Fruit fly (Drosophila melanogaster): Measurements from ENCODE around the gene CYLD.

The CYLD gene

DNA sequence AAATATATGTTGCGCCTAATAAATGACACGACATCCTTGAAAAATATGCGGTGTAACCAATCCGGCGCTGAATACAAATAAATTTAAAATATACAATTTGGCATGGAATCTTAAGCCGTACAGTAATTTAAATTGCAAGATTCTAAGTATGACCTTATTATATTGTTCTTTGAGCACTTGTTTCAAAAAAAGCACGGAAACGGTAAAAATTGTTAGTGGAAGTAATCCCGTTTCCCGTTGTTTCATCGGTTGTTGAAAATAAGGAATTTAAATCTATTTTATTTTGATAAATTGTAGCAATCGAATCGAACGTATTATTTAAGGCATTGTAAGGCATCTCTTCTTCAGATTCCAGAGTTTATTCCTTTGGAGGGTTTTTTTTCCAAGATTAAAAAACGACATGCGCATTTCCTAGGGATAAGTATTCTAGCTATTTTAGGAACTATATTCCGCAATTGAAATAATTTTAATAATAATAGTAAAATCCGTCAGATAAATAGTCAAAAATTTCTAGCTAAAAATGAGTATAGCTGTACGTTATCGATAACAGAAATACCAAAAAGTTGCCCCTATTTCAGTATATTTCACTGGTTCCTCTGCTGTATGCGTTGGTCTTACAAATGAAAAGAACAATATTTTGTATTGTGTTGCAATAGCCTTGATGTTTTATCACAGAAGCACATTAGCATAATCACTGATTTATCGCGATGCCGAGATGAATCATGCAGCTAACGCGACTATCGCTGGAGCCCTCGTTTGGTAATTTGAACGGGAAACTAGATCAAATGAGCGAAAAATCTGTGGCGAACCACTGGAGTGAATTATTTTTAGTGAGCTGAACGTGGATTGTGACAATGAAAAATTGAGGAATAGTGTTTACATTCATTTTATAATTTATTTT is 33.7 kb upstream of the CYLD start, which contains the start of gene GATAd (continued):
- no peak for TF ChIP-seq CG7357 (GFP tag; IDR thresholded peaks at IDR 0.05)
- peak; percentile 58 for TF ChIP-seq gfzf (GFP tag; optimal IDR thresholded peaks at IDR 0.05)
- no peak for TF ChIP-seq ara (GFP tag; IDR thresholded peaks at IDR 0.05)
- no peak for TF ChIP-seq pnt (GFP tag; optimal IDR thresholded peaks at IDR 0.05)
- TF ChIP-seq so (GFP tag; IDR thresholded peaks at IDR 0.05), result no peak
- no peak for TF ChIP-seq Rfx (GFP tag; IDR thresholded peaks at IDR 0.05)
- TF ChIP-seq en (GFP tag; optimal IDR thresholded peaks at IDR 0.05), result no peak
- no peak for TF ChIP-seq CG31388 (GFP tag; optimal IDR thresholded peaks at IDR 0.05)
- no peak for TF ChIP-seq CG17568 (GFP tag; optimal IDR thresholded peaks at IDR 0.05)
- no peak for TF ChIP-seq tap (tag; optimal IDR thresholded peaks at IDR 0.05)
- no peak for TF ChIP-seq peb (GFP tag; IDR thresholded peaks at IDR 0.05)
- TF ChIP-seq CG18619 (GFP tag; optimal IDR thresholded peaks at IDR 0.05), result no peak
- TF ChIP-seq otp (GFP tag; IDR thresholded peaks at IDR 0.05), result no peak
- no peak for TF ChIP-seq CG11093 (GFP tag; IDR thresholded peaks at IDR 0.05)
- TF ChIP-seq CG10321 (GFP tag; IDR thresholded peaks at IDR 0.05), result no peak
- TF ChIP-seq lbe (GFP tag; optimal IDR thresholded peaks at IDR 0.05), result no peak
- TF ChIP-seq Meics (GFP tag; optimal IDR thresholded peaks at IDR 0.05), result no peak
- TF ChIP-seq CG2129 (GFP tag; IDR thresholded peaks at IDR 0.05; ENCODE audit: partially characterized antibody), result no peak
- TF ChIP-seq gt (GFP tag; IDR thresholded peaks at IDR 0.05), result no peak
- no peak for TF ChIP-seq Side (GFP tag; optimal IDR thresholded peaks at IDR 0.05)
- TF ChIP-seq B-H1 (GFP tag; IDR thresholded peaks at IDR 0.05), result no peak
- TF ChIP-seq slbo (GFP tag; IDR thresholded peaks at IDR 0.05), result no peak
- TF ChIP-seq jing (GFP tag; optimal IDR thresholded peaks at IDR 0.05), result no peak
- TF ChIP-seq Atf6 (GFP tag; IDR thresholded peaks at IDR 0.05), result no peak
- TF ChIP-seq CG14860 (GFP tag; IDR thresholded peaks at IDR 0.05; ENCODE audit: partially characterized antibody), result no peak
- TF ChIP-seq ssp (GFP tag; IDR thresholded peaks at IDR 0.05), result peak; percentile 21; the same call in 1 of the 2 replicates
- TF ChIP-seq mirr (GFP tag; optimal IDR thresholded peaks at IDR 0.05), result no peak
- no peak for TF ChIP-seq caup (GFP tag; optimal IDR thresholded peaks at IDR 0.05; ENCODE audit: severe bottlenecking)
- TF ChIP-seq prd (optimal IDR thresholded peaks at IDR 0.05), result no peak
- no peak for TF ChIP-seq prd (GFP tag; IDR thresholded peaks at IDR 0.05)
- no peak for TF ChIP-seq CG6175 (GFP tag; IDR thresholded peaks at IDR 0.05)
- no peak; the same call in 1 of the 2 replicates for TF ChIP-seq chm (GFP tag; IDR thresholded peaks at IDR 0.05)
- TF ChIP-seq CG1529 (GFP tag; optimal IDR thresholded peaks at IDR 0.05), result no peak
- TF ChIP-seq pros (GFP tag; optimal IDR thresholded peaks at IDR 0.05), result no peak
- TF ChIP-seq pita (GFP tag; optimal IDR thresholded peaks at IDR 0.05), result no peak
- TF ChIP-seq CG15011 (GFP tag; optimal IDR thresholded peaks at IDR 0.05), result no peak
- TF ChIP-seq H2.0 (GFP tag; IDR thresholded peaks at IDR 0.05), result no peak
- TF ChIP-seq h (optimal IDR thresholded peaks at IDR 0.05), result no peak
- no peak for TF ChIP-seq toy (GFP tag; IDR thresholded peaks at IDR 0.05)
- TF ChIP-seq sim (GFP tag; IDR thresholded peaks at IDR 0.05), result no peak
- TF ChIP-seq CG4707 (GFP tag; optimal IDR thresholded peaks at IDR 0.05), result no peak
- TF ChIP-seq HHEX (GFP tag; optimal IDR thresholded peaks at IDR 0.05), result no peak
- no peak for TF ChIP-seq CG8359 (GFP tag; optimal IDR thresholded peaks at IDR 0.05; ENCODE audit: borderline replicate concordance)
- no peak for TF ChIP-seq danr (GFP tag; IDR thresholded peaks at IDR 0.05)
- TF ChIP-seq her (GFP tag; optimal IDR thresholded peaks at IDR 0.05), result no peak
- no peak for TF ChIP-seq dm (GFP tag; optimal IDR thresholded peaks at IDR 0.05)
- no peak for TF ChIP-seq Mes4 (GFP tag; optimal IDR thresholded peaks at IDR 0.05)
- TF ChIP-seq CG15514 (GFP tag; optimal IDR thresholded peaks at IDR 0.05), result peak; percentile 99
- TF ChIP-seq hb (GFP tag; IDR thresholded peaks at IDR 0.05; ENCODE audit: partially characterized antibody), result no peak
- no peak for TF ChIP-seq Aef1 (GFP tag; IDR thresholded peaks at IDR 0.05)
- peak; percentile 33 for TF ChIP-seq Dp (GFP tag; optimal IDR thresholded peaks at IDR 0.05)
